Fruit fly (Drosophila melanogaster) whole organism, embryonic: ENCODE data around the gene Cat.

Experiments
- Abd-B ChIP-seq: fragments of 200-800 bp; sonication (Bioruptor generic); optimal IDR thresholded peaks from 2 replicates; lab custom pipeline; 2018; ENCODE audit warnings: missing biosample characterization, mild to moderate bottlenecking, missing genetic modification characterization, moderate library complexity
- Adf1 ChIP-seq: fragments of 200-800 bp; sonication (Bioruptor generic); IDR thresholded peaks from 2 replicates; pipeline ENCODE4 v1.3.6; 2022; ENCODE audit warnings: missing biosample characterization, missing genetic modification characterization
- BtbVII ChIP-seq: fragments of 200-800 bp; sonication (Bioruptor generic); optimal IDR thresholded peaks from 3 replicates; lab custom pipeline; 2017; ENCODE audit warnings: missing biosample characterization, mild to moderate bottlenecking, missing genetic modification characterization
- CG10209 ChIP-seq: fragments of 200-800 bp; sonication (Bioruptor generic); optimal IDR thresholded peaks from 3 replicates; lab custom pipeline; 2017; ENCODE audit warnings: missing biosample characterization, mild to moderate bottlenecking, missing genetic modification characterization, missing genetic modification reagents
- CG10267 ChIP-seq: fragments of 200-800 bp; sonication (Bioruptor generic); optimal IDR thresholded peaks from 2 replicates; lab custom pipeline; 2018; ENCODE audit warnings: missing biosample characterization, mild to moderate bottlenecking, missing genetic modification characterization, moderate library complexity
- CG10274 ChIP-seq: fragments of 200-800 bp; sonication (Bioruptor generic); optimal IDR thresholded peaks from 3 replicates; lab custom pipeline; 2017; ENCODE audit warnings: missing biosample characterization, mild to moderate bottlenecking, missing genetic modification characterization
- CG10654 ChIP-seq: fragments of 200-800 bp; sonication (Bioruptor generic); optimal IDR thresholded peaks from 2 replicates; lab custom pipeline; 2016; ENCODE audit warnings: missing biosample characterization, missing genetic modification characterization
- CG11560 ChIP-seq: fragments of 200-800 bp; sonication (Bioruptor generic); IDR thresholded peaks from 3 replicates; pipeline ENCODE4 v1.3.6; 2022; ENCODE audit warnings: missing biosample characterization, missing genetic modification characterization
- CG13894 ChIP-seq: fragments of 200-800 bp; sonication (Bioruptor generic); optimal IDR thresholded peaks from 3 replicates; lab custom pipeline; 2018; ENCODE audit warnings: missing biosample characterization, mild to moderate bottlenecking, missing genetic modification characterization, moderate library complexity
- CG15073 ChIP-seq: fragments of 200-800 bp; sonication (Bioruptor generic); optimal IDR thresholded peaks from 2 replicates; lab custom pipeline; 2016; ENCODE audit warnings: missing biosample characterization, missing genetic modification characterization
- CG15269 ChIP-seq: fragments of 200-800 bp; sonication (Bioruptor generic); optimal IDR thresholded peaks from 2 replicates; lab custom pipeline; 2018; ENCODE audit warnings: missing biosample characterization, mild to moderate bottlenecking, missing genetic modification characterization, moderate library complexity
- CG1529 ChIP-seq: fragments of 200-800 bp; sonication (Bioruptor generic); optimal IDR thresholded peaks from 3 replicates; lab custom pipeline; 2018; ENCODE audit warnings: missing biosample characterization, missing genetic modification characterization
- CG17385 ChIP-seq: fragments of 200-800 bp; sonication (Bioruptor generic); optimal IDR thresholded peaks from 3 replicates; lab custom pipeline; 2018; ENCODE audit warnings: missing biosample characterization, mild to moderate bottlenecking, missing genetic modification characterization
- CG18262 ChIP-seq: fragments of 200-800 bp; optimal IDR thresholded peaks from 3 replicates; lab custom pipeline; 2019; ENCODE audit warnings: missing biosample characterization, mild to moderate bottlenecking, missing genetic modification characterization, moderate library complexity
- CG2712 ChIP-seq: fragments of 200-800 bp; optimal IDR thresholded peaks from 3 replicates; lab custom pipeline; 2019; ENCODE audit warnings: missing biosample characterization, mild to moderate bottlenecking, missing genetic modification characterization, moderate library complexity
- CG6254 ChIP-seq: fragments of 200-800 bp; sonication (Bioruptor generic); optimal IDR thresholded peaks from 3 replicates; lab custom pipeline; 2017; ENCODE audit warnings: mild to moderate bottlenecking, missing biosample characterization, missing genetic modification reagents, missing genetic modification characterization
- CG6654 ChIP-seq: fragments of 200-800 bp; sonication (Bioruptor generic); optimal IDR thresholded peaks from 2 replicates; lab custom pipeline; 2017; ENCODE audit warnings: missing biosample characterization, mild to moderate bottlenecking, missing genetic modification characterization
- CG6791 ChIP-seq: fragments of 200-800 bp; sonication (Bioruptor generic); IDR thresholded peaks from 3 replicates; pipeline ENCODE4 v1.3.6; 2022; ENCODE audit warnings: missing biosample characterization, missing genetic modification characterization; ENCODE audit not compliant: partially characterized antibody
- CG6854 ChIP-seq: fragments of 200-800 bp; sonication (Bioruptor generic); optimal IDR thresholded peaks from 3 replicates; lab custom pipeline; 2017; ENCODE audit warnings: missing biosample characterization, mild to moderate bottlenecking, missing genetic modification characterization
- CG8359 ChIP-seq: fragments of 200-800 bp; sonication (Bioruptor generic); optimal IDR thresholded peaks from 2 replicates; lab custom pipeline; 2017; ENCODE audit warnings: missing biosample characterization, mild to moderate bottlenecking, missing genetic modification characterization, borderline replicate concordance
- D19A ChIP-seq: fragments of 200-800 bp; optimal IDR thresholded peaks from 3 replicates; lab custom pipeline; 2019; ENCODE audit warnings: missing biosample characterization, mild to moderate bottlenecking, missing genetic modification characterization, moderate library complexity
- Dbx ChIP-seq: fragments of 200-800 bp; sonication (Bioruptor generic); IDR thresholded peaks from 3 replicates; pipeline ENCODE4 v1.3.6; 2022; ENCODE audit warnings: missing biosample characterization, missing genetic modification characterization
- Hmr ChIP-seq: fragments of 200-800 bp; sonication (Bioruptor generic); optimal IDR thresholded peaks from 3 replicates; lab custom pipeline; 2017; ENCODE audit warnings: mild to moderate bottlenecking, missing biosample characterization, missing genetic modification reagents, missing genetic modification characterization
- Jarid2 ChIP-seq: fragments of 200-800 bp; sonication (Bioruptor generic); optimal IDR thresholded peaks from 3 replicates; lab custom pipeline; 2017; ENCODE audit warnings: mild to moderate bottlenecking, missing biosample characterization, missing genetic modification reagents, missing genetic modification characterization
- Kr ChIP-seq: fragments of 200-800 bp; sonication (Bioruptor generic); optimal IDR thresholded peaks from 2 replicates; lab custom pipeline; 2017; ENCODE audit warnings: missing biosample characterization, mild to moderate bottlenecking, missing genetic modification characterization
- Tbp ChIP-seq: fragments of >200 bp; optimal IDR thresholded peaks from 2 replicates; lab custom pipeline; 2018; ENCODE audit warnings: missing biosample characterization, missing genetic modification characterization
- ara ChIP-seq: fragments of 200-800 bp; sonication (Bioruptor generic); IDR thresholded peaks from 2 replicates; pipeline ENCODE4 v1.3.6; 2022; ENCODE audit warnings: missing biosample characterization, missing genetic modification characterization
- croc ChIP-seq: fragments of 200-800 bp; sonication (Bioruptor generic); conservative IDR thresholded peaks from 3 replicates; pipeline ENCODE4 v1.3.6; 2022; ENCODE audit warnings: missing biosample characterization, missing genetic modification characterization
- da ChIP-seq: fragments of 200-800 bp; sonication (Bioruptor generic); optimal IDR thresholded peaks from 2 replicates; lab custom pipeline; 2016; ENCODE audit warnings: missing biosample characterization, missing genetic modification characterization
- eyg ChIP-seq: fragments of 200-800 bp; sonication (Bioruptor generic); optimal IDR thresholded peaks from 3 replicates; lab custom pipeline; 2016; ENCODE audit warnings: missing biosample characterization, missing genetic modification characterization
- fd64A ChIP-seq: fragments of 200-800 bp; sonication (Bioruptor generic); optimal IDR thresholded peaks from 3 replicates; lab custom pipeline; 2018; ENCODE audit warnings: missing biosample characterization, mild to moderate bottlenecking, missing genetic modification characterization
- kah ChIP-seq: fragments of 200-800 bp; sonication (Bioruptor generic); optimal IDR thresholded peaks from 2 replicates; lab custom pipeline; 2018; ENCODE audit warnings: missing biosample characterization, mild to moderate bottlenecking, missing genetic modification characterization
- ken ChIP-seq: fragments of 200-800 bp; sonication (Bioruptor generic); IDR thresholded peaks from 3 replicates; pipeline ENCODE4 v1.3.6; 2022; ENCODE audit warnings: missing biosample characterization, missing genetic modification characterization
- lilli ChIP-seq: fragments of 200-800 bp; sonication (Bioruptor generic); optimal IDR thresholded peaks from 3 replicates; lab custom pipeline; 2016; ENCODE audit warnings: missing biosample characterization, missing genetic modification characterization
- row ChIP-seq: fragments of 200-800 bp; sonication (Bioruptor generic); IDR thresholded peaks from 3 replicates; pipeline ENCODE4 v1.3.6; 2022; ENCODE audit warnings: missing biosample characterization, missing genetic modification characterization
- sc ChIP-seq, 3 experiments: fragments of >200 bp in 2 of 3; fragments of 200-800 bp in 1 of 3; sonication (Bioruptor generic) in 1 of 3; optimal IDR thresholded peaks; 2 replicates in 2 of 3; 3 replicates in 1 of 3; lab custom pipeline; 2017; ENCODE audit warnings: mild to moderate bottlenecking in 1 of 3, missing biosample characterization in 1 of 3, missing genetic modification characterization in 1 of 3, missing genetic modification reagents in 1 of 3
- sd ChIP-seq: fragments of 200-800 bp; sonication (Bioruptor generic); optimal IDR thresholded peaks from 3 replicates; lab custom pipeline; 2018; ENCODE audit warnings: missing biosample characterization, mild to moderate bottlenecking, missing genetic modification characterization, moderate library complexity
- sens ChIP-seq: fragments of 200-800 bp; sonication (Bioruptor generic); peaks from one replicate; lab custom pipeline; 2016; ENCODE audit warnings: missing biosample characterization, missing genetic modification characterization
- seq ChIP-seq: fragments of 200-800 bp; sonication (Bioruptor generic); IDR thresholded peaks from 2 replicates; pipeline ENCODE4 v1.3.6; 2022; ENCODE audit warnings: missing biosample characterization, missing genetic modification characterization
- stc ChIP-seq: fragments of 200-800 bp; sonication (Bioruptor generic); IDR thresholded peaks from 2 replicates; pipeline ENCODE4 v1.3.6; 2022; ENCODE audit warnings: missing biosample characterization, missing genetic modification characterization
- stwl ChIP-seq: fragments of 200-800 bp; sonication (Bioruptor generic); optimal IDR thresholded peaks from 3 replicates; lab custom pipeline; 2018; ENCODE audit warnings: missing biosample characterization, mild to moderate bottlenecking, missing genetic modification characterization, moderate library complexity
- zf30C ChIP-seq: fragments of 200-800 bp; sonication (Bioruptor generic); optimal IDR thresholded peaks from 3 replicates; lab custom pipeline; 2018; ENCODE audit warnings: missing biosample characterization, mild to moderate bottlenecking, missing genetic modification characterization

The Cat gene

DNA sequence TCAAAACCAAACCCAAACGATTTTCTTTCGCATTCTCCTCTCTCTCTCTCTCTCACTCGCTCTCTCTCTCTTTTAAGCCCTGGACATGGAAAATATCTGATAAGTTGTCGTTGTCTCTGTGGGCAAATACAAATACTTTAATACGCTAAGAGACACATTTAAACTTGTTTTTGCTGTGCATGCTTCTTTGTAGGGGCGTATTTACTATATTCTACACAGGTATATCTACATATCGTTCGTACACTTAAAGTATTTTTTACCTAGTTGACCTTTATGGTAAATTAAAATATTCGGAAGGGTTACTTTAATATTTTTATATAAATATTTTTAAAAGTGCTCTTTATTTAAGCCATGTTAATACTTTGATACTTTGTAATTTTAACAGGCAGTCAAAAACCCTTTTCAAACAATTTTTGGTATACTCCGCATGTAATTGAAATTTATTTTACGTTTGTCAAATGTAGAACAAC, 23.9 kb downstream of the Cat start (continued):
- TF ChIP-seq seq (GFP tag; lab: Robert Waterston, UW) (no peak), CG6654 (GFP tag; lab: Kevin White, UChicago) (no peak), lilli (GFP tag; lab: Kevin White, UChicago) (no peak), CG13894 (peak; percentile 42), Adf1 (GFP tag; lab: Robert Waterston, UW) (no peak), CG6254 (GFP tag; lab: Kevin White, UChicago) (no peak), sd (peak; percentile 46), Jarid2 (peak; percentile 0), CG8359 (GFP tag; lab: Kevin White, UChicago) (no peak), stwl (no peak), CG10267 (no peak), CG10654 (GFP tag; lab: Kevin White, UChicago) (no peak), CG10274 (GFP tag; lab: Kevin White, UChicago) (no peak), Kr (GFP tag; lab: Kevin White, UChicago) (no peak), CG2712 (tag; lab: Kevin White, UChicago) (peak; percentile 12), Hmr (GFP tag; lab: Kevin White, UChicago) (peak; percentile 28), Dbx (GFP tag; lab: Robert Waterston, UW) (no peak), CG1529 (GFP tag; lab: Kevin White, UChicago) (no peak), eyg (GFP tag; lab: Kevin White, UChicago) (no peak), sens (peak; percentile 38), ara (GFP tag; lab: Robert Waterston, UW) (no peak), CG17385 (GFP tag; lab: Kevin White, UChicago) (no peak), CG6791 (0 out of 3 replicates have a peak, but pooled peaks have one; percentile 23), Tbp (no peak), CG6854 (GFP tag; lab: Kevin White, UChicago) (no peak), fd64A (GFP tag; lab: Kevin White, UChicago) (no peak), da (GFP tag; lab: Kevin White, UChicago) (no peak), CG10209 (GFP tag; lab: Kevin White, UChicago) (no peak), zf30C (GFP tag; lab: Kevin White, UChicago) (peak; percentile 7), Abd-B (GFP tag; lab: Kevin White, UChicago) (no peak), sc (optimal IDR thresholded peaks at IDR 0.05; lab: Kevin White, UChicago) (no peak), sc (GFP tag; optimal IDR thresholded peaks at IDR 0.05; lab: Kevin White, UChicago) (no peak), CG11560 (tag; lab: Robert Waterston, UW) (no peak), ken (GFP tag; lab: Robert Waterston, UW) (no peak), CG18262 (tag; lab: Kevin White, UChicago) (peak; percentile 28), BtbVII (GFP tag; lab: Kevin White, UChicago) (peak; percentile 28), CG15269 (tag; lab: Kevin White, UChicago) (peak; percentile 13), stc (GFP tag; lab: Robert Waterston, UW) (no peak), D19A (peak; percentile 2), row (GFP tag; lab: Robert Waterston, UW) (peak; percentile 30; the same call in 1 of the 3 replicates), CG15073 (GFP tag; lab: Kevin White, UChicago) (no peak), kah (GFP tag; lab: Kevin White, UChicago) (peak; percentile 22), croc (no peak)
- TF ChIP-seq, all 482 proteins: peak for 47
